Worm (Caenorhabditis elegans) whole organism, L4 larva: ENCODE measurements around the gene sri-1.
A peak's percentile ranks its signal among the peaks of the same experiment; 100 is the strongest.

Source experiments
- F49E8.2 ChIP-seq: sonication (generic microtip); optimal IDR thresholded peaks from 2 replicates; lab custom pipeline; 2016; ENCODE audit warnings: missing compliant biosample characterization, mild to moderate bottlenecking, missing genetic modification characterization, borderline replicate concordance
- T20F7.1 ChIP-seq: fragments of 200-800 bp; sonication (Bioruptor generic); optimal IDR thresholded peaks from 2 replicates; lab custom pipeline; 2018; ENCODE audit warnings: mild to moderate bottlenecking, missing genetic modification characterization, missing compliant biosample characterization
- Y105C5A.15 ChIP-seq: fragments of 200-800 bp; sonication (Bioruptor generic); IDR thresholded peaks from 2 replicates; pipeline ENCODE4 v1.3.6; 2022; ENCODE audit warnings: missing genetic modification characterization, missing compliant biosample characterization
- aha-1 ChIP-seq: fragments of 150-350 bp; peaks from one replicate; lab custom pipeline; 2014; ENCODE audit warnings: missing biosample characterization, missing genetic modification characterization
- attf-4 ChIP-seq: sonication (generic microtip); optimal IDR thresholded peaks from 3 replicates; lab custom pipeline; 2017; ENCODE audit warnings: missing biosample characterization, missing genetic modification characterization
- ceh-20 ChIP-seq: fragments of 200-800 bp; sonication (Bioruptor generic); IDR thresholded peaks from 2 replicates; pipeline ENCODE4 v1.3.6; 2022; ENCODE audit warnings: missing genetic modification reagents, missing genetic modification characterization, missing compliant biosample characterization
- ceh-32 ChIP-seq: sonication (generic microtip); optimal IDR thresholded peaks from 2 replicates; lab custom pipeline; 2016; ENCODE audit warnings: mild to moderate bottlenecking, missing genetic modification characterization, missing compliant biosample characterization; ENCODE audit not compliant: poor library complexity
- ces-1 ChIP-seq: fragments of 150-350 bp; sonication (generic microtip); optimal IDR thresholded peaks from 4 replicates; lab custom pipeline; 2014; ENCODE audit warnings: missing biosample characterization, missing genetic modification reagents, missing genetic modification characterization
- daf-12 ChIP-seq: fragments of 150-350 bp; optimal IDR thresholded peaks from 2 replicates; lab custom pipeline; 2014; ENCODE audit warnings: missing biosample characterization, missing genetic modification reagents, missing genetic modification characterization
- daf-19 ChIP-seq: fragments of 200-800 bp; sonication (Bioruptor generic); conservative IDR thresholded peaks from 2 replicates; pipeline ENCODE4 v1.3.6; 2022; ENCODE audit warnings: missing genetic modification characterization, missing compliant biosample characterization
- daf-8 ChIP-seq: fragments of 200-800 bp; sonication (Bioruptor generic); IDR thresholded peaks from 2 replicates; pipeline ENCODE4 v1.3.6; 2022; ENCODE audit warnings: missing genetic modification characterization, missing compliant biosample characterization
- dve-1 ChIP-seq: sonication (generic microtip); optimal IDR thresholded peaks from 2 replicates; lab custom pipeline; 2017; ENCODE audit warnings: antibody characterized with exemption, mild to moderate bottlenecking, missing genetic modification characterization, missing compliant biosample characterization; ENCODE audit not compliant: insufficient read depth
- fos-1 ChIP-seq: fragments of 150-350 bp; optimal IDR thresholded peaks from 2 replicates; lab custom pipeline; 2014; ENCODE audit warnings: missing biosample characterization, missing genetic modification characterization
- gei-8 ChIP-seq: fragments of 200-800 bp; sonication (Bioruptor generic); optimal IDR thresholded peaks from 2 replicates; lab custom pipeline; 2018; ENCODE audit warnings: mild to moderate bottlenecking, missing genetic modification characterization, missing compliant biosample characterization
- hif-1 ChIP-seq, 2 experiments: sonication (generic microtip); optimal IDR thresholded peaks; 2 replicates each; lab custom pipeline; 2016 to 2017; ENCODE audit warnings: missing compliant biosample characterization in 2 of 2, missing genetic modification characterization in 2 of 2, missing genetic modification reagents in 2 of 2, missing genotype in 2 of 2, mild to moderate bottlenecking in 1 of 2
- jun-1 ChIP-seq: fragments of 150-350 bp; optimal IDR thresholded peaks from 2 replicates; lab custom pipeline; 2014; ENCODE audit warnings: missing biosample characterization, missing genetic modification reagents, missing genetic modification characterization
- lin-1 ChIP-seq: fragments of 200-800 bp; sonication (Bioruptor generic); IDR thresholded peaks from 2 replicates; pipeline ENCODE4 v1.3.6; 2022; ENCODE audit warnings: missing genetic modification reagents, missing genetic modification characterization, missing compliant biosample characterization
- lin-15B ChIP-seq: fragments of 150-350 bp; sonication (generic microtip); optimal IDR thresholded peaks from 3 replicates; lab custom pipeline; 2014; ENCODE audit warnings: missing biosample characterization, missing genetic modification characterization
- lin-38 ChIP-seq: fragments of 200-800 bp; sonication (Bioruptor generic); IDR thresholded peaks from 2 replicates; pipeline ENCODE4 v1.3.6; 2022; ENCODE audit warnings: missing genetic modification reagents, missing genetic modification characterization, missing compliant biosample characterization
- lin-39 ChIP-seq: fragments of 150-350 bp; optimal IDR thresholded peaks from 2 replicates; lab custom pipeline; 2014; ENCODE audit warnings: missing biosample characterization, missing genetic modification reagents, missing genetic modification characterization
- mes-2 ChIP-seq: sonication (generic microtip); optimal IDR thresholded peaks from 2 replicates; lab custom pipeline; 2016; ENCODE audit warnings: missing genotype, mild to moderate bottlenecking, missing genetic modification characterization, missing compliant biosample characterization; ENCODE audit not compliant: poor library complexity, severe bottlenecking
- nhr-25 ChIP-seq: sonication (generic microtip); optimal IDR thresholded peaks from 2 replicates; lab custom pipeline; 2017; ENCODE audit warnings: missing genetic modification characterization, mild to moderate bottlenecking, missing compliant biosample characterization, antibody characterized with exemption, moderate library complexity, borderline replicate concordance; ENCODE audit not compliant: insufficient read depth
- nhr-28 ChIP-seq: fragments of 150-350 bp; optimal IDR thresholded peaks from 2 replicates; lab custom pipeline; 2014; ENCODE audit warnings: missing biosample characterization, missing genetic modification characterization
- nhr-48 ChIP-seq: sonication (generic microtip); optimal IDR thresholded peaks from 2 replicates; lab custom pipeline; 2016; ENCODE audit warnings: mild to moderate bottlenecking, missing genetic modification characterization, missing compliant biosample characterization
- nhr-6 ChIP-seq: fragments of 150-350 bp; optimal IDR thresholded peaks from 2 replicates; lab custom pipeline; 2014; ENCODE audit warnings: missing biosample characterization, missing genetic modification characterization
- pha-4 ChIP-seq, 2 experiments: fragments of 150-350 bp in 1 of 2; fragments of 200-800 bp in 1 of 2; sonication (Bioruptor generic) in 1 of 2; IDR thresholded peaks in 1 of 2; optimal IDR thresholded peaks in 1 of 2; 2 replicates each; pipeline versions ENCODE4 v1.3.6 to Lab custom; 2014 to 2022; ENCODE audit warnings: missing genetic modification characterization in 2 of 2, missing genetic modification reagents in 2 of 2, missing biosample characterization in 1 of 2, missing compliant biosample characterization in 1 of 2
- rbr-2 ChIP-seq: sonication (generic microtip); optimal IDR thresholded peaks from 2 replicates; lab custom pipeline; 2016; ENCODE audit warnings: missing genotype, missing genetic modification characterization, missing compliant biosample characterization
- sdz-12 ChIP-seq: fragments of 200-800 bp; sonication (Bioruptor generic); optimal IDR thresholded peaks from 2 replicates; lab custom pipeline; 2018; ENCODE audit warnings: mild to moderate bottlenecking, missing genetic modification characterization, missing compliant biosample characterization
- tra-1 ChIP-seq: fragments of 200-800 bp; sonication (Bioruptor generic); IDR thresholded peaks from 2 replicates; pipeline ENCODE4 v1.3.6; 2022; ENCODE audit warnings: missing genetic modification reagents, missing genetic modification characterization, missing compliant biosample characterization
- unc-62 ChIP-seq, 3 experiments: fragments of 150-350 bp in 1 of 3; sonication (generic microtip); optimal IDR thresholded peaks in 2 of 3; peaks in 1 of 3; 1 replicate in 1 of 3; 2 replicates in 2 of 3; lab custom pipeline; 2014 to 2017; ENCODE audit warnings: missing biosample characterization in 3 of 3, missing genetic modification characterization in 3 of 3, missing genetic modification reagents in 3 of 3, missing genotype in 1 of 3
- zfp-2 ChIP-seq: sonication (generic microtip); optimal IDR thresholded peaks from 2 replicates; lab custom pipeline; 2016; ENCODE audit warnings: mild to moderate bottlenecking, missing genetic modification characterization, missing compliant biosample characterization
- ztf-11 ChIP-seq: fragments of 150-350 bp; optimal IDR thresholded peaks from 2 replicates; lab custom pipeline; 2014; ENCODE audit warnings: missing biosample characterization, missing genetic modification characterization

sri-1 gene

ce11 chrV:15972484-15972883 is 5.0 kb upstream of the sri-1 start, which contains the start of gene sru-23:
Gene sru-23 (minus strand): TSS chrV:15972584.
- no peak for TF ChIP-seq sdz-12
- TF ChIP-seq hif-1 (tag; optimal IDR thresholded peaks at IDR 0.05; lab: Kevin White, UChicago) = no peak
- no peak for TF ChIP-seq dve-1 (tag; lab: Kevin White, UChicago)
- no peak for TF ChIP-seq ceh-32 (tag; lab: Kevin White, UChicago)
- no peak for TF ChIP-seq fos-1 (tag; lab: Kevin White, UChicago)
- TF ChIP-seq attf-4 (tag; lab: Kevin White, UChicago) = no peak
- no peak for TF ChIP-seq daf-12 (tag; lab: Kevin White, UChicago)
- TF ChIP-seq daf-19 (GFP tag; lab: Robert Waterston, UW) = no peak
- TF ChIP-seq pha-4 (GFP tag; IDR thresholded peaks at IDR 0.05; lab: Robert Waterston, UW) = no peak
- TF ChIP-seq pha-4 (tag; optimal IDR thresholded peaks at IDR 0.05; lab: Kevin White, UChicago) = no peak
- no peak for TF ChIP-seq T20F7.1 (GFP tag; lab: Kevin White, UChicago)
- TF ChIP-seq nhr-28 = no peak
- no peak for TF ChIP-seq lin-39 (tag; lab: Kevin White, UChicago)
- no peak for TF ChIP-seq nhr-6
- TF ChIP-seq lin-1 (GFP tag; lab: Robert Waterston, UW) = no peak

DNA sequence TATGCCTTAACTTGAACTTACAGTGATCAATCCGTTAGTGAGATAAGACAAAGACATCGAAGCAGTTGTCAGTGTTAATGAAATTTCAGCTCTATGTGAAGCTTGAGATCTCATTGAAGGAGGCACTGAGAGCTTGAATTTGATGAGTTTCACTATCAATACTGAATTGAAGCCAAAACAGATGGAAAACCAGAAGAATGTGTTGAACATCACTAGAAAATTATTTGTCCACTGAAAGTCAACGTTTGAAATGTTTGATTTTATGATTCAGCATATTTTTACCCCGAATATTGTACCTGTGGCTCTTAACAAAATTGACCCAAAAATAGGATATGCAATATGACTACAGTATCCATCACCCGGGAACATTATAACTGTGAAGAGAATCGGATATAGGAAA is 3.4 kb upstream of the sri-1 start:
- peak in 1 of 2 experiments; percentile 97 for TF ChIP-seq unc-62 (GFP tag; optimal IDR thresholded peaks at IDR 0.05 in 1 of 2; lab: Kevin White, UChicago)
- no peak for TF ChIP-seq unc-62 (tag; optimal IDR thresholded peaks at IDR 0.05; lab: Kevin White, UChicago)
- TF ChIP-seq zfp-2 = no peak
- no peak for TF ChIP-seq ztf-11 (tag; lab: Kevin White, UChicago)

DNA sequence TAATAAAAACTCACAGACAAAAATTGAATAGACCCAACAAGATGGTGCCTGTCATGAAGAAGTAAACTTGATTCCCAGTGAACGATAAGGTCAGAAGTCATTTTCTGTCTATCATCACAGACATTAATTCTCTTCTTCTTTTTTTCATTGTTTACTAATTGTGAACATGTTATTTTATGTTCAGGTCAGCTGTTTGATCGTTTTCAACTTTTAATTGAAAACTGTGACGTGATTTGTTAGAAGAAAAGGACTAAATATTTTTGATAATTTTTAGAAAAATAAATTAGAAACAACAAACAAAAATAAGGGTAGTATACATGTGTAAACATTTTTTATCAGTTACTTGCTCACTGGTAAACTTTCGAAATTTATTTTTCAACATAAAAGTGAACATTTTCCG is 2.2 kb upstream of the sri-1 start, which contains the start of gene F36G9.7:
Gene F36G9.7, minus strand, starts transcription at position 101 of the 400 bp plus-strand sequence.
- TF ChIP-seq lin-1 (GFP tag; lab: Robert Waterston, UW) (no peak), nhr-25 (no peak), lin-38 (GFP tag; lab: Robert Waterston, UW) (no peak), daf-8 (GFP tag; lab: Robert Waterston, UW) (no peak), ces-1 (GFP tag; lab: Kevin White, UChicago) (no peak), jun-1 (tag; lab: Kevin White, UChicago) (no peak)
- TF ChIP-seq, all 104 proteins: peak for 0

DNA sequence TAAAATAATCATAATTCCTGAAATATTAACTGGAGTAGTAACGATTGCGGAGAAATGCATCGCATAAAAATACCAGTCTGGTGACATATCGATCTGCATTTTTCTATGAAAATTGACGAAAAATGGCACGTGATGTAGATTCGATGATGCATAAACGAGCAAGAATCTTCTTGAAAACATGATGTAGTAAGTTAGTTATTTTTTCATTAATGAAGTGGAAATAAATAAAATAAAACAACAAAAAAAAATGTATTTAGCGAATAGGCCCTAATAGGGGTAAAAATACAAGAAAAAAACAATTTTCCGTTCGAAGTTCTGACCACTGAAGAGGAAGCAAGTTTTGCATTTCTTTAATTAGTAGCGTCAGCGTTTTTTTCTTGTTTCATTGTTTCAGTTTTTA is 2.3 kb downstream of the sri-1 start, which contains the start of gene sri-2:
Gene sri-2, minus strand, starts transcription at position 101 of the 400 bp plus-strand sequence.
- no peak for TF ChIP-seq ceh-20 (GFP tag; lab: Robert Waterston, UW)
- TF ChIP-seq mes-2 (tag; lab: Kevin White, UChicago) = no peak
- peak; percentile 21 for TF ChIP-seq aha-1 (tag; lab: Kevin White, UChicago)

ce11 chrV:15959456-15959855 is 8.0 kb downstream of the sri-1 start:
- TF ChIP-seq aha-1 (tag; lab: Kevin White, UChicago) = no peak
- TF ChIP-seq nhr-48 (tag; lab: Kevin White, UChicago) = peak; percentile 26

DNA sequence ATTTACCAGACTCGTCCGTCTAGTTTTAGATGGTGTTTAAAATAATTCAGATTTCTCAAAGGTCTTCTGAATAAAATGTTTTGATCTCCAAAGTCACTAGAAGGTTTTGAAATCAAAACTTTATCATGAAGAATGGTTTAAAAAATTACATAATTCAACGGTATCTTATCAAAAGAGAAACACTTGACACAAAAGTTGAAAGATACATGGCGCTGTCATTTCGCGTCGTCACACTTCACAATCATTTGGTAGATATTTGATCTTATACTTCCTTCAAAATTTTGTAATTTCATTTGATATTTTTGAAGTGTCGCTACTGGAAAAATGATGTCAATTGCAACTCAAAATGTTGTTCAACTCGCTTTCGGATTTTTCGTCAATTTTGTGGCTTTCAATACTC is 10.3 kb downstream of the sri-1 start, which contains the start of gene F36G9.3:
Gene F36G9.3, plus strand, starts transcription at position 301 of the 400 bp plus-strand sequence.
- TF ChIP-seq gei-8 (no peak), tra-1 (GFP tag; lab: Robert Waterston, UW) (no peak), lin-15B (no peak), zfp-2 (no peak), Y105C5A.15 (GFP tag; lab: Robert Waterston, UW) (no peak), pha-4 (GFP tag; IDR thresholded peaks at IDR 0.05; lab: Robert Waterston, UW) (no peak), pha-4 (tag; optimal IDR thresholded peaks at IDR 0.05; lab: Kevin White, UChicago) (no peak), F49E8.2 (tag; lab: Kevin White, UChicago) (no peak), rbr-2 (no peak)
- TF ChIP-seq, all 104 proteins: peak for 0
